Worm (Caenorhabditis elegans): Measurements from ENCODE around the gene ZK353.9.

ZK353.9 gene

DNA sequence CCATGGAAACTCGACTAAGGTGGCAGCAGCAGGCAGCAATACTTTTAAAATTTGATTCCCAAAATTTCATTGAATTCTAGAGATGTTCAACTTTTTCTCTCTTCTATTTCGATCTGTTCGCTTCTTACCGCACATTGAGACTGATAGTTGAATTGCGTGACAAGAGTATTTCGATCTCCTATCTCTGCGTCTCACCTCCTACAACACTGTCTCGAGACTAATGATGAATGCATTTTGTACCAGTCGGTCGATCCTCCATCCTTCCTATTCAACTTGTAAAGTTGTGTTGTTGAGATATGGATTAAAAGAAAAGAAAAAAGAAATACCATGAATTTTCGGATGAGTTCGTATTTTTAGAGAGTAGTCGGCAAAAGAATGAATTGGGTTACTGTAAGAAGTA, 41.9 kb downstream of the ZK353.9 start:
- TF ChIP-seq W03F9.2 (tag; optimal IDR thresholded peaks at IDR 0.05) (no peak), him-1 (tag; optimal IDR thresholded peaks at IDR 0.05) (no peak), dao-5 (tag; optimal IDR thresholded peaks at IDR 0.05) (no peak)

DNA sequence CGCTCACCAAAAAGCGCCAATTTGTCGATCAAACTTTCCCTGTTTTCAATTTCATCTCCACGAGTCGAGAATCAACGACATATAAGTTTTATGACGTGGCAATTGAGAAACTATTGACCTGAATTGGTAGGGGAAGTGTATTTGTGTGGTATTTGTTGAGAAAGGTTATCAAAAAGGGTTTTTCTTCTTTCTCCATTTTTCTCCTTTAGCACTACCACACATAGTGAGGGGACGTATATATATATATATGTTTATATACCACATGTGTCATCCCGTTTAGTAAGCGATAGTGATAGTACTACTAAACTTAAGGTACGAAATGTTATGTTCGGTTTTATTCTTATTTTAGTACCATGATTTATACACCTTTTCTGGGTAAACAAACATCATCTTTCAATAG, 48.3 kb downstream of the ZK353.9 start:
- TF ChIP-seq dao-5 (tag; optimal IDR thresholded peaks at IDR 0.05) (no peak), W03F9.2 (tag; optimal IDR thresholded peaks at IDR 0.05) (no peak), him-1 (tag; optimal IDR thresholded peaks at IDR 0.05) (no peak)

DNA sequence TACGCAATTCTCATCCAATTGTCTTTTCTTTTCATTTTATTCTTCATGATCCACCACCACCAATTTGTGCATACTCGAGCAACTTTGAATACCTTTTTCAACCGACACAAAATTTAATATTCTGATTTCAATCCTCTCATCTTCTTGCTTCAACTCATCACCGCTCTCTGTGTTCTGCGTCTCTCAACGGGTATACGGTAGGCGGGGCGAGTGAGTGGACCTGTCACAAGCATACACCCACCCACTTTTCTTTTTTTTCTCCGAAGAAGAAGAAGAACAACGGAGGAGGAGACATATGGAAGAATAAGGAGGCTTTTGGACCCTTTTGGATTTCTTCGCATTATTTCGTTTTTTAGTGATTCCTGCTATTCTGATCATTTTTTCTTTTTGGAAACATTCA, 52.1 kb downstream of the ZK353.9 start:
- TF ChIP-seq W03F9.2 (tag; optimal IDR thresholded peaks at IDR 0.05): no peak
- TF ChIP-seq him-1 (tag; optimal IDR thresholded peaks at IDR 0.05): no peak
- TF ChIP-seq dao-5 (tag; optimal IDR thresholded peaks at IDR 0.05): no peak

Data from whole organism, L4/young adult.